Worm (Caenorhabditis elegans): Measurements from ENCODE around the gene D2096.7.

The D2096.7 gene

DNA sequence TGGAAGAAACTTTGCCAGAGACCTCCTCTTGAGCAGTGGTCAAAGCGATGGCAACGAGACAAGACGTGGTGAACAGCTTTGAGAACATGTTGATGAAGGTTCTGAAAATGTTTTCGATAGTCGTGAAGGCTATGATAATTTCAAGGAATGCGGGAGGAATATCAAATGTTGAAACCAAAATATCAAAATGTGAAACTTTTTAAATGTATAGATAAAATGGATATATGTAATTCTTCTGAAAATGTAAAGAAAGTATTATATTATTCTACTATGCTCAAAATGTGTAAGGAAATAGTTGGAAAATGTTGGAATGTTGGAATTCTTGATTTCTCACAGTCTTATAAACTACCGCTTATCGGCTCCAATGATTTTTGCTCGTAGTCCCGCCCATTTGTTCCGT, 8.3 kb downstream of the D2096.7 start, which contains the start of gene D2096.6:
TSS of gene D2096.6 (minus strand) at position 101 of the 400 bp plus-strand sequence.
- TF ChIP-seq ceh-28 (tag; optimal IDR thresholded peaks at IDR 0.05) (no peak), ztf-11 (tag; optimal IDR thresholded peaks at IDR 0.05) (no peak), ZK546.5 (tag; optimal IDR thresholded peaks at IDR 0.05) (no peak), ceh-16 (tag; optimal IDR thresholded peaks at IDR 0.05) (no peak), eor-1 (tag; optimal IDR thresholded peaks at IDR 0.05) (no peak), lin-39 (tag; optimal IDR thresholded peaks at IDR 0.05) (no peak), nhr-43 (tag; optimal IDR thresholded peaks at IDR 0.05; ENCODE audit: poor library complexity, severe bottlenecking) (no peak)

DNA sequence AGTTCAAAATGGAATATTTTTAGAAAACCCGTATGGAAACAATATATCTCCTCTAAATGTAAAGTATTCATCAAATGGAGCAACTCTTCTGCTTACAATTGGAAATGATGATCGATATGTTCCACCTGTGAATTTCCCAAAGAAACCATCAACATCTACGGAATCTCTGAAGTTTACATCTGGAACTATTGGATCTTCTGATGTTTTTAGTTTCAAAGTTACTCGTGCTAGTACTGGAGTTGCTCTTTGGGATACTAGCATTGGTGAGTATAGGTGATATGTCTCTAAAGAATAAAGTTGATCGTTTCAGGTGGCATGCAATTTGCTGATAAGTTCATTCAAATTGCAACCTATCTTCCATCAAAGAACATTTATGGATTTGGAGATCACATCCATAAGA, 9.5 kb downstream of the D2096.7 start:
- TF ChIP-seq ZK546.5 (tag; optimal IDR thresholded peaks at IDR 0.05) = no peak
- no peak for TF ChIP-seq nhr-28 (tag; optimal IDR thresholded peaks at IDR 0.05)
- TF ChIP-seq nfya-1 (tag; optimal IDR thresholded peaks at IDR 0.05; ENCODE audit: insufficient read depth) = no peak
- no peak for TF ChIP-seq jun-1 (tag; optimal IDR thresholded peaks at IDR 0.05)
- no peak for TF ChIP-seq snpc-4 (tag; optimal IDR thresholded peaks at IDR 0.05)
- TF ChIP-seq ceh-16 (tag; optimal IDR thresholded peaks at IDR 0.05) = no peak
- no peak for TF ChIP-seq sea-2 (GFP tag; optimal IDR thresholded peaks at IDR 0.05)
- TF ChIP-seq fkh-2 (tag; optimal IDR thresholded peaks at IDR 0.05) = no peak
- no peak for TF ChIP-seq daf-12 (tag; optimal IDR thresholded peaks at IDR 0.05)
- no peak for TF ChIP-seq elt-3 (tag; optimal IDR thresholded peaks at IDR 0.05)
- TF ChIP-seq elt-2 (tag; optimal IDR thresholded peaks at IDR 0.05) = no peak
- no peak for TF ChIP-seq R02D3.7 (tag; optimal IDR thresholded peaks at IDR 0.05)
- TF ChIP-seq nhr-12 (tag; optimal IDR thresholded peaks at IDR 0.05) = no peak
- TF ChIP-seq nhr-237 (tag; optimal IDR thresholded peaks at IDR 0.05) = no peak
- no peak for TF ChIP-seq ztf-4 (tag; optimal IDR thresholded peaks at IDR 0.05)
- no peak for TF ChIP-seq fkh-10 (GFP tag; optimal IDR thresholded peaks at IDR 0.05)
- TF ChIP-seq unc-39 (tag; optimal IDR thresholded peaks at IDR 0.05) = no peak

DNA sequence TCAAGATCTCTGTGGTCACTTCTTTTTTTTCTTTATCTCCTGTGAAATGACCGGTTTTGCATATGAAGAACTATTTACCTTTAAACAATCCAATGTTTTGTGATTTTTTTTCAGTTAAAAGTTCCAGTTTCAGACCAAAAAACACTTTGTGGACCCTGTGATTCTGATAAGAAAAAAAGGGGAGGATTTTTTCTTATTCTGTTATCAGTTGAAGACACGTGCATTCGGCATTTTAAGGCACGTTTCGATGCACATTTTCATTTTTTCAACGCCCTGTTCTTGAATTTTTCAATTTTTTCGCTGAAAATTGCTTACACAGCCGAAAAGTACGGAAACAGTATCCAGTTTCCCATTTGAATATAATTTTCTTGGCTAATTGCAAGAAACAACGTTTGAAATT, 11.1 kb downstream of the D2096.7 start, which contains the start of gene aagr-1:
TSS of gene aagr-1 (plus strand) at position 227 of the 400 bp plus-strand sequence.
- peak; percentile 75 for TF ChIP-seq pqm-1 (tag; optimal IDR thresholded peaks at IDR 0.05)
- TF ChIP-seq elt-2 (tag; optimal IDR thresholded peaks at IDR 0.05) = peak; percentile 82
- TF ChIP-seq lin-39 (tag; optimal IDR thresholded peaks at IDR 0.05) = no peak
- TF ChIP-seq pha-4 (tag; optimal IDR thresholded peaks at IDR 0.05) = peak; percentile 1
- no peak for TF ChIP-seq ztf-11 (tag; optimal IDR thresholded peaks at IDR 0.05)
- TF ChIP-seq eor-1 (tag; optimal IDR thresholded peaks at IDR 0.05) = no peak

DNA sequence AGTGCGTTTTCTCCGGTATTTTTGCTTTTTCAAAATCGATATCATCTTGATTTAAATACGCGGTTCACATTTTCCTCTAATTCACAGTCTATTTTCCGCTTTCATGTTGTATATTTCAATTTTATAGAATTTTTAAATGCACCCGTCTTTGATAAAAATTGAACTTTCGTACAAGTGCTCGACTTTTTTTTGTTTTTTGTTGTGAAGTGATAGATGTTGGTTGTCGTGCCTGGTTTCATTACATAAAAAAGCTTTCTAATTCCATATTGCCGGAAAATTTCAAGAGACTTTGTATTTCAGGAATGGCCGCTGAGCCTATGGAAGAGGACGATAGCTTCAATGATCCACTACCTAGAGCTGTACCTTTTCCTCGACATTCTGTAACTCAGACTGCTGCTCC, 14.3 kb downstream of the D2096.7 start, which contains the start of gene D2096.12:
TSS of gene D2096.12 (plus strand) at position 301 of the 400 bp plus-strand sequence.
- no peak for TF ChIP-seq nhr-23 (tag; optimal IDR thresholded peaks at IDR 0.05)
- no peak for TF ChIP-seq elt-2 (tag; optimal IDR thresholded peaks at IDR 0.05)
- no peak for TF ChIP-seq ceh-9 (tag; optimal IDR thresholded peaks at IDR 0.05)
- no peak for TF ChIP-seq jun-1 (tag; optimal IDR thresholded peaks at IDR 0.05)
- no peak for TF ChIP-seq unc-62 (GFP tag; optimal IDR thresholded peaks at IDR 0.05)
- no peak for TF ChIP-seq daf-12 (tag; optimal IDR thresholded peaks at IDR 0.05)
- TF ChIP-seq elt-3 (tag; optimal IDR thresholded peaks at IDR 0.05) = no peak
- no peak for TF ChIP-seq fkh-2 (tag; optimal IDR thresholded peaks at IDR 0.05)
- no peak for TF ChIP-seq skn-1 (tag; optimal IDR thresholded peaks at IDR 0.05)
- no peak for TF ChIP-seq sea-2 (GFP tag; optimal IDR thresholded peaks at IDR 0.05)
- TF ChIP-seq egl-5 (tag; optimal IDR thresholded peaks at IDR 0.05) = no peak
- no peak for TF ChIP-seq nhr-43 (tag; optimal IDR thresholded peaks at IDR 0.05; ENCODE audit: poor library complexity, severe bottlenecking)

DNA sequence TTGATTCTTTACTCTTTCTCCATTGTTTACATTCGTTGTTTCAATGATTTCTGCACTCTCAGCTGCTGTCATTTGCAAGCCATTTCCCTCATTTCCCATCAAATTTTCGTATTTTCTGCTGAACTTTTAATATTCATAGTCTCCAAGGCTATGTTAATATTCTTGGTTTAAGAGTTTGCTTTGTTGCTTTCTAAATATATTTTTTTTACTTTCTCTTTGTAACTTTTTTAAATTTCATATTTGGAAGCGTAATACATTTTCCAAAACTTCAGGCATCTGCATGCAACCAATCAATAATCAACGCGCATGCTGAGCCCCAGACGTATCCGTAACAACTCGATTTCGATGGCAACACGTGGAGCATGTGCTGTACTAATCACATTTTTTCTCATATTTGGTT, 16.6 kb downstream of the D2096.7 start, which contains the start of gene sqv-1:
TSS of gene sqv-1 (plus strand) at position 301 of the 400 bp plus-strand sequence.
- TF ChIP-seq ceh-28 (tag; optimal IDR thresholded peaks at IDR 0.05) (no peak), tbx-2 (tag; optimal IDR thresholded peaks at IDR 0.05) (no peak), pha-4 (tag; optimal IDR thresholded peaks at IDR 0.05) (peak; percentile 41)

DNA sequence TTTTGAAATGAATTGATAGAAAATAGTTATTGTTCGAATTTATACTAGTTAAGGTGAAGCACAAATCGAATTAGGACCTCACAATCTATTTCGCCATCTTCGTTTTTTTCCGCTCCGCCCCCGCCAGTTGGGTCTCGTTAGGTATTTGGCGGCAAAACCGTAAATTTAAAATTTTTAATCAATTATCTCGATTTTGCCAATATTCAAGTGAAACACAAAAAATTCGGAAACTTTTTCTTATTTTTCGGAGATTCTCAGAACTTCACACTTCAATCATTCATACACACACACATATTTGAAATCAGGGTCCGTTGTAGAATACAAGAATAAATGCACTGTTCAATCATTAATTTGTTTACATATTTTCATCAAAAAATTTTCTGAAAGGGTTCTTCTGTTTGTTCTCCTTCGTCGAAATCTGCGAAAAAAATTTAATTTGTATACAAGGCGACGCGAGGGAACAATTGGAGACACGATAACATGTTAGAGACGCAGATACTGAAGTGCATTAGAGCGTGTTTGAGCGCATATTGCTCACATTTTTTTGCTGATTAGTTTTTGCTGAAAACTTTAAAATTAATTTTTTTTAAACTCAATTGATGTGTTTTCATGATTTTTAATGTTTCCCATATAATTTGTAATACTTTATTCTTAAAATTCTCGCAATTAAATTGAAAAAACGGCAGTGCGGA, 17.6 kb downstream of the D2096.7 start, which contains the start of gene D2096.5:
TSS of gene D2096.5 (minus strand) at position 51 of the 692 bp plus-strand sequence.
- peak; percentile 29 for TF ChIP-seq pqm-1 (tag; optimal IDR thresholded peaks at IDR 0.05)
- TF ChIP-seq nfya-1 (tag; optimal IDR thresholded peaks at IDR 0.05; ENCODE audit: insufficient read depth) = peak; percentile 31
- TF ChIP-seq lin-15B (tag; optimal IDR thresholded peaks at IDR 0.05) = peak; percentile 23
- no peak for TF ChIP-seq nhr-77 (tag; optimal IDR thresholded peaks at IDR 0.05)
